Worm (Caenorhabditis elegans): Measurements from ENCODE around the gene ctsa-4.1.

Gene ctsa-4.1

DNA sequence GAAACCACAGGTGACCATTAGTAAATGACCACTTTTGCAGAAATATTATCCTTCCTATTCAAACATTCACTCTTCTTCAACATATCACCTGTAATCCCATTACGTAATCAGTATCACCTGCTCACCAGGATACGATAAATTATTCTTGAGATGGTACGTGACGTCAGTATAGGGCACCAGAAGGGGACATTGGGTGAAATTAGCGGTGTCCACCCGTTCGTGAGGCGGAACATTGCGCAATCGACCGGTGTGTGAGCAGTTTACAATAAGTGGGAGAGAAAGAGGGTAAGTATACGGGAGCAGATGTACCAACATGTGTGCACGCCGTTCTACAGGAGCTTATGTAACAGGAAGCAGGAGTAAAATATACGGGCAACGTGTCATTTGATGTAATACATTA is 51.2 kb downstream of the ctsa-4.1 start (continued):
- TF ChIP-seq bed-1 (GFP tag; IDR thresholded peaks at IDR 0.05), result no peak
- no peak for TF ChIP-seq chd-7 (tag; optimal IDR thresholded peaks at IDR 0.05)
- no peak for TF ChIP-seq dpl-1 (GFP tag; optimal IDR thresholded peaks at IDR 0.05)
